Fruit fly (Drosophila melanogaster) whole organism, prepupa: ENCODE data around the gene Dhc93AB.

Source experiments
- CG10631 ChIP-seq: fragments of 200-800 bp; sonication (Bioruptor generic); optimal IDR thresholded peaks from 2 replicates; lab custom pipeline; 2016; ENCODE audit warnings: missing biosample characterization, missing genetic modification characterization
- CG11902 ChIP-seq: fragments of 200-800 bp; sonication (Bioruptor generic); optimal IDR thresholded peaks from 3 replicates; lab custom pipeline; 2016; ENCODE audit warnings: missing biosample characterization, missing genetic modification characterization
- CG15336 ChIP-seq: fragments of 200-800 bp; sonication (Bioruptor generic); IDR thresholded peaks from 2 replicates; pipeline ENCODE4 v1.3.6; 2022; ENCODE audit warnings: missing biosample characterization, missing genetic modification characterization
- CG3032 ChIP-seq: fragments of 200-800 bp; optimal IDR thresholded peaks from 2 replicates; lab custom pipeline; 2019; ENCODE audit warnings: missing biosample characterization, mild to moderate bottlenecking, missing genetic modification characterization, moderate library complexity
- CG6808 ChIP-seq: fragments of 200-800 bp; sonication (Bioruptor generic); optimal IDR thresholded peaks from 3 replicates; lab custom pipeline; 2017; ENCODE audit warnings: missing biosample characterization, missing genetic modification characterization, mild to moderate bottlenecking, moderate library complexity, missing genetic modification reagents
- CG7368 ChIP-seq: fragments of 200-800 bp; sonication (Bioruptor generic); optimal IDR thresholded peaks from 3 replicates; lab custom pipeline; 2016; ENCODE audit warnings: missing biosample characterization, missing genetic modification characterization
- Eip78C ChIP-seq: fragments of 200-800 bp; sonication (Bioruptor generic); peaks from one replicate; lab custom pipeline; 2016; ENCODE audit warnings: missing biosample characterization, missing genetic modification characterization
- OdsH ChIP-seq: fragments of 200-800 bp; sonication (Bioruptor generic); optimal IDR thresholded peaks from 3 replicates; lab custom pipeline; 2016; ENCODE audit warnings: missing biosample characterization, missing genetic modification characterization
- Sox14 ChIP-seq: fragments of 200-800 bp; sonication (Bioruptor generic); optimal IDR thresholded peaks from 3 replicates; lab custom pipeline; 2016; ENCODE audit warnings: missing biosample characterization, missing genetic modification characterization
- achi ChIP-seq: fragments of 200-800 bp; sonication (Bioruptor generic); optimal IDR thresholded peaks from 3 replicates; lab custom pipeline; 2016; ENCODE audit warnings: missing biosample characterization, missing genetic modification characterization
- pdm3 ChIP-seq: fragments of 200-800 bp; sonication (Bioruptor generic); optimal IDR thresholded peaks from 3 replicates; lab custom pipeline; 2016; ENCODE audit warnings: missing biosample characterization, missing genetic modification characterization
- svp ChIP-seq: fragments of 200-800 bp; sonication (Bioruptor generic); peaks from one replicate; lab custom pipeline; 2016; ENCODE audit warnings: missing biosample characterization, missing genetic modification characterization

DNA sequence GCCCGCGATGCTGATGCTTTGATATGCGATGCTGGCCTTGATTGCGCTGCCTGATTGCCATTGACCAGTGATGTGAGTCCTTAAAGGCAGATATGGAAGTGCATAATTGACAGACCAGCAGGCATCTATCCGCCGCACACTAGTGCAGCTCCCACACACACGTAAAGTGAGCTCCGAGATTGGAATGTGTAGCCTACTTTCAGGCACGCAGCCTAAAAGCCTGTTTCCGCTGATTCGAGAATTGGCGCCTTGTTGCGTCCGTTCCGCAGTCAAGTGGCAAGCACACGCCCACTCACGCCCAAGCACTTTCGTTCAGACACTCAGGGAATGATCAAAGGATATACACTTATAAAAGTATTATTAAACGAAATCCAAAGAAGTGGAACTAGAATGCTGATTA, 58.2 kb downstream of the Dhc93AB start:
- TF ChIP-seq achi (GFP tag; lab: Kevin White, UChicago) (no peak), CG15336 (GFP tag; lab: Robert Waterston, UW) (no peak), OdsH (GFP tag; lab: Kevin White, UChicago) (no peak), CG10631 (GFP tag; lab: Kevin White, UChicago) (no peak), svp (no peak), CG3032 (tag; lab: Kevin White, UChicago) (no peak), CG6808 (GFP tag; lab: Kevin White, UChicago) (no peak), Sox14 (GFP tag; lab: Kevin White, UChicago) (no peak), CG11902 (GFP tag; lab: Kevin White, UChicago) (no peak), pdm3 (GFP tag; lab: Kevin White, UChicago) (no peak), Eip78C (GFP tag; lab: Kevin White, UChicago) (no peak), CG7368 (GFP tag; lab: Kevin White, UChicago) (no peak)
